Fruit fly (Drosophila melanogaster): ENCODE data around the gene CG17107.

The CG17107 gene

dm6 chr2L:10687794-10688185 lies 6.1 kb downstream of the CG17107 start:
- no peak for TF ChIP-seq usp (GFP tag; optimal IDR thresholded peaks at IDR 0.05)
- TF ChIP-seq Dll (optimal IDR thresholded peaks at IDR 0.05) = no peak
- TF ChIP-seq CG8478 (optimal IDR thresholded peaks at IDR 0.05) = no peak
- no peak for TF ChIP-seq EcR (GFP tag; optimal IDR thresholded peaks at IDR 0.05)
- no peak for TF ChIP-seq psq (optimal IDR thresholded peaks at IDR 0.05)
- TF ChIP-seq pan (optimal IDR thresholded peaks at IDR 0.05) = no peak

dm6 chr2L:10688764-10689163 lies 7.1 kb downstream of the CG17107 start:
- no peak for TF ChIP-seq CG8478 (optimal IDR thresholded peaks at IDR 0.05)
- no peak for TF ChIP-seq psq (optimal IDR thresholded peaks at IDR 0.05)
- no peak for TF ChIP-seq EcR (GFP tag; optimal IDR thresholded peaks at IDR 0.05)
- no peak for TF ChIP-seq Dll (optimal IDR thresholded peaks at IDR 0.05)
- no peak for TF ChIP-seq pan (optimal IDR thresholded peaks at IDR 0.05)
- no peak for TF ChIP-seq usp (GFP tag; optimal IDR thresholded peaks at IDR 0.05)

- TF ChIP-seq usp (GFP tag; optimal IDR thresholded peaks at IDR 0.05) (no peak), psq (optimal IDR thresholded peaks at IDR 0.05) (no peak), Dll (optimal IDR thresholded peaks at IDR 0.05) (no peak), pan (optimal IDR thresholded peaks at IDR 0.05) (no peak), EcR (GFP tag; optimal IDR thresholded peaks at IDR 0.05) (no peak), CG8478 (optimal IDR thresholded peaks at IDR 0.05) (no peak)
Observed at dm6 chr2L:10689221-10690034, 7.7 kb downstream of the CG17107 start, which contains the start of gene CG7294. CG7294 (minus strand) TSS chr2L:10689271.

- TF ChIP-seq EcR (GFP tag; optimal IDR thresholded peaks at IDR 0.05) (no peak), psq (optimal IDR thresholded peaks at IDR 0.05) (no peak), pan (optimal IDR thresholded peaks at IDR 0.05) (no peak), Dll (optimal IDR thresholded peaks at IDR 0.05) (no peak), usp (GFP tag; optimal IDR thresholded peaks at IDR 0.05) (no peak), CG8478 (optimal IDR thresholded peaks at IDR 0.05) (no peak)
Observed at dm6 chr2L:10693018-10693417, 11.3 kb downstream of the CG17107 start.

dm6 chr2L:10694053-10694618 lies 12.4 kb downstream of the CG17107 start, which contains the start of gene CG17108:
CG17108 (minus strand) TSS chr2L:10694103.
- TF ChIP-seq usp (GFP tag; optimal IDR thresholded peaks at IDR 0.05) = no peak
- TF ChIP-seq CG8478 (optimal IDR thresholded peaks at IDR 0.05) = no peak
- no peak for TF ChIP-seq EcR (GFP tag; optimal IDR thresholded peaks at IDR 0.05)
- TF ChIP-seq pan (optimal IDR thresholded peaks at IDR 0.05) = no peak
- no peak for TF ChIP-seq Dll (optimal IDR thresholded peaks at IDR 0.05)
- TF ChIP-seq psq (optimal IDR thresholded peaks at IDR 0.05) = no peak

dm6 chr2L:10697992-10698391 lies 16.3 kb downstream of the CG17107 start, which contains the start of gene CG7300:
CG7300 (minus strand) TSS chr2L:10698043.
- no peak for TF ChIP-seq usp (GFP tag; optimal IDR thresholded peaks at IDR 0.05)
- TF ChIP-seq CG8478 (optimal IDR thresholded peaks at IDR 0.05) = no peak
- no peak for TF ChIP-seq pan (optimal IDR thresholded peaks at IDR 0.05)
- TF ChIP-seq psq (optimal IDR thresholded peaks at IDR 0.05) = no peak
- TF ChIP-seq EcR (GFP tag; optimal IDR thresholded peaks at IDR 0.05) = no peak
- TF ChIP-seq Dll (optimal IDR thresholded peaks at IDR 0.05) = no peak

dm6 chr2L:10701499-10702062 lies 19.9 kb downstream of the CG17107 start, which contains the start of gene Lip1:
Lip1 (minus strand) TSS chr2L:10701544.
- TF ChIP-seq psq (optimal IDR thresholded peaks at IDR 0.05) (no peak), CG8478 (optimal IDR thresholded peaks at IDR 0.05) (no peak), usp (GFP tag; optimal IDR thresholded peaks at IDR 0.05) (no peak), pan (optimal IDR thresholded peaks at IDR 0.05) (no peak), Dll (optimal IDR thresholded peaks at IDR 0.05) (no peak), EcR (GFP tag; optimal IDR thresholded peaks at IDR 0.05) (no peak)

- TF ChIP-seq usp (GFP tag; optimal IDR thresholded peaks at IDR 0.05) = no peak
- no peak for TF ChIP-seq pan (optimal IDR thresholded peaks at IDR 0.05)
- no peak for TF ChIP-seq EcR (GFP tag; optimal IDR thresholded peaks at IDR 0.05)
- TF ChIP-seq Dll (optimal IDR thresholded peaks at IDR 0.05) = no peak
- TF ChIP-seq CG8478 (optimal IDR thresholded peaks at IDR 0.05) = no peak
- TF ChIP-seq psq (optimal IDR thresholded peaks at IDR 0.05) = no peak
Observed at dm6 chr2L:10703281-10703680, 21.6 kb downstream of the CG17107 start, which contains the start of gene CG6415. CG6415 (plus strand) TSS chr2L:10703621.

dm6 chr2L:10704425-10704824 lies 22.7 kb downstream of the CG17107 start:
- TF ChIP-seq pan (optimal IDR thresholded peaks at IDR 0.05) (no peak), EcR (GFP tag; optimal IDR thresholded peaks at IDR 0.05) (no peak), psq (optimal IDR thresholded peaks at IDR 0.05) (no peak), Dll (optimal IDR thresholded peaks at IDR 0.05) (no peak), CG8478 (optimal IDR thresholded peaks at IDR 0.05) (no peak), usp (GFP tag; optimal IDR thresholded peaks at IDR 0.05) (no peak)

dm6 chr2L:10706267-10706666 lies 24.6 kb downstream of the CG17107 start:
- TF ChIP-seq CG8478 (optimal IDR thresholded peaks at IDR 0.05) (no peak), Dll (optimal IDR thresholded peaks at IDR 0.05) (no peak), usp (GFP tag; optimal IDR thresholded peaks at IDR 0.05) (no peak), EcR (GFP tag; optimal IDR thresholded peaks at IDR 0.05) (no peak), pan (optimal IDR thresholded peaks at IDR 0.05) (no peak), psq (optimal IDR thresholded peaks at IDR 0.05) (no peak)

- TF ChIP-seq Dll (optimal IDR thresholded peaks at IDR 0.05) (no peak), psq (optimal IDR thresholded peaks at IDR 0.05) (no peak), usp (GFP tag; optimal IDR thresholded peaks at IDR 0.05) (no peak), EcR (GFP tag; optimal IDR thresholded peaks at IDR 0.05) (no peak), CG8478 (optimal IDR thresholded peaks at IDR 0.05) (no peak), pan (optimal IDR thresholded peaks at IDR 0.05) (no peak)
Observed at dm6 chr2L:10708089-10708488, 26.4 kb downstream of the CG17107 start.

All from whole organism.